Fruit fly (Drosophila melanogaster) whole organism, embryonic: ENCODE measurements around the gene Upf2.

Source experiments
- ATbp ChIP-seq: fragments of 200-800 bp; sonication (Bioruptor generic); optimal IDR thresholded peaks from 2 replicates; lab custom pipeline; 2017; ENCODE audit warnings: missing biosample characterization, mild to moderate bottlenecking, missing genetic modification characterization, missing genetic modification reagents
- Abd-B ChIP-seq: fragments of 200-800 bp; sonication (Bioruptor generic); optimal IDR thresholded peaks from 2 replicates; lab custom pipeline; 2018; ENCODE audit warnings: missing biosample characterization, mild to moderate bottlenecking, missing genetic modification characterization, moderate library complexity
- CG10366 ChIP-seq: fragments of 200-800 bp; sonication (Bioruptor generic); IDR thresholded peaks from 2 replicates; pipeline ENCODE4 v1.3.6; 2022; ENCODE audit warnings: missing biosample characterization, missing genetic modification characterization
- CG10654 ChIP-seq: fragments of 200-800 bp; sonication (Bioruptor generic); optimal IDR thresholded peaks from 2 replicates; lab custom pipeline; 2016; ENCODE audit warnings: missing biosample characterization, missing genetic modification characterization
- CG10959 ChIP-seq: fragments of 200-800 bp; sonication (Bioruptor generic); IDR thresholded peaks from 2 replicates; pipeline ENCODE4 v1.3.6; 2022; ENCODE audit warnings: missing biosample characterization, missing genetic modification characterization
- CG11398 ChIP-seq: fragments of 200-800 bp; sonication (Bioruptor generic); optimal IDR thresholded peaks from 2 replicates; lab custom pipeline; 2016; ENCODE audit warnings: missing biosample characterization, missing genetic modification characterization
- CG12769 ChIP-seq: fragments of 200-800 bp; sonication (Bioruptor generic); optimal IDR thresholded peaks from 2 replicates; lab custom pipeline; 2019; ENCODE audit warnings: missing biosample characterization, mild to moderate bottlenecking, missing genetic modification characterization, moderate library complexity
- CG15514 ChIP-seq: fragments of 200-800 bp; sonication (Bioruptor generic); optimal IDR thresholded peaks from 3 replicates; lab custom pipeline; 2017; ENCODE audit warnings: missing biosample characterization, missing genetic modification characterization, mild to moderate bottlenecking, moderate library complexity, missing genetic modification reagents
- CG18011 ChIP-seq: fragments of 200-800 bp; sonication (Bioruptor generic); optimal IDR thresholded peaks from 2 replicates; lab custom pipeline; 2017; ENCODE audit warnings: missing biosample characterization, missing genetic modification characterization, mild to moderate bottlenecking, moderate library complexity, missing genotype
- CG32532 ChIP-seq: fragments of 200-800 bp; sonication (Bioruptor generic); IDR thresholded peaks from 2 replicates; pipeline ENCODE4 v1.3.6; 2022; ENCODE audit warnings: missing biosample characterization, missing genetic modification characterization
- CG34224 ChIP-seq: fragments of 200-800 bp; sonication (Bioruptor generic); IDR thresholded peaks from 3 replicates; pipeline ENCODE4 v1.3.6; 2022; ENCODE audit warnings: missing biosample characterization, missing genetic modification characterization; ENCODE audit not compliant: partially characterized antibody
- CG4360 ChIP-seq: fragments of 200-800 bp; sonication (Bioruptor generic); IDR thresholded peaks from 2 replicates; pipeline ENCODE4 v1.3.6; 2022; ENCODE audit warnings: missing biosample characterization, missing genetic modification characterization
- CG7271 ChIP-seq: fragments of 200-800 bp; sonication (Bioruptor generic); optimal IDR thresholded peaks from 2 replicates; lab custom pipeline; 2018; ENCODE audit warnings: missing biosample characterization, mild to moderate bottlenecking, missing genetic modification characterization, moderate library complexity
- CG9609 ChIP-seq: fragments of 200-800 bp; sonication (Bioruptor generic); optimal IDR thresholded peaks from 3 replicates; lab custom pipeline; 2016; ENCODE audit warnings: missing biosample characterization, missing genetic modification characterization
- CG9727 ChIP-seq: fragments of 200-800 bp; sonication (Bioruptor generic); optimal IDR thresholded peaks from 3 replicates; lab custom pipeline; 2017; ENCODE audit warnings: missing biosample characterization, mild to moderate bottlenecking, missing genetic modification characterization
- Chrac-16 ChIP-seq: fragments of 200-800 bp; sonication (Bioruptor generic); optimal IDR thresholded peaks from 3 replicates; lab custom pipeline; 2016; ENCODE audit warnings: missing biosample characterization, missing genetic modification characterization
- D ChIP-seq, 2 experiments: fragments of 200-800 bp in 1 of 2; fragments of >200 bp in 1 of 2; sonication (Bioruptor generic) in 1 of 2; optimal IDR thresholded peaks; 2 replicates in 1 of 2; 3 replicates in 1 of 2; lab custom pipeline; 2017; ENCODE audit warnings: mild to moderate bottlenecking in 1 of 2, missing biosample characterization in 1 of 2, missing genetic modification characterization in 1 of 2, missing genetic modification reagents in 1 of 2
- Gug ChIP-seq: fragments of 200-800 bp; sonication (Bioruptor generic); IDR thresholded peaks from 4 replicates; pipeline ENCODE4 v1.3.6; 2022; ENCODE audit warnings: missing biosample characterization, missing genetic modification characterization
- Hmx ChIP-seq: fragments of 200-800 bp; sonication (Bioruptor generic); optimal IDR thresholded peaks from 2 replicates; lab custom pipeline; 2016; ENCODE audit warnings: missing biosample characterization, missing genetic modification characterization
- Hr39 ChIP-seq: fragments of >200 bp; optimal IDR thresholded peaks from 2 replicates; lab custom pipeline; 2017
- Med ChIP-seq: fragments of 200-800 bp; sonication (Bioruptor generic); peaks from one replicate; lab custom pipeline; 2016; ENCODE audit warnings: missing biosample characterization, missing genetic modification characterization, mild to moderate bottlenecking, inconsistent platforms, moderate library complexity
- NFAT ChIP-seq: fragments of 200-800 bp; sonication (Bioruptor generic); IDR thresholded peaks from 2 replicates; pipeline ENCODE4 v1.3.6; 2022; ENCODE audit warnings: missing biosample characterization, missing genetic modification characterization
- Rfx ChIP-seq: fragments of 200-800 bp; sonication (Bioruptor generic); IDR thresholded peaks from 2 replicates; pipeline ENCODE4 v1.3.6; 2022; ENCODE audit warnings: missing biosample characterization, missing genetic modification characterization
- Sox102F ChIP-seq: fragments of 200-800 bp; sonication (Bioruptor generic); optimal IDR thresholded peaks from 2 replicates; lab custom pipeline; 2018; ENCODE audit warnings: missing biosample characterization, mild to moderate bottlenecking, missing genetic modification characterization, moderate library complexity
- Spps ChIP-seq: fragments of 200-800 bp; sonication (Bioruptor generic); optimal IDR thresholded peaks from 2 replicates; lab custom pipeline; 2018; ENCODE audit warnings: missing biosample characterization, mild to moderate bottlenecking, missing genetic modification characterization
- Sry-β ChIP-seq: fragments of 200-800 bp; sonication (Bioruptor generic); optimal IDR thresholded peaks from 2 replicates; lab custom pipeline; 2018; ENCODE audit warnings: missing biosample characterization, mild to moderate bottlenecking, missing genetic modification characterization, moderate library complexity
- ash1 ChIP-seq: fragments of 200-800 bp; sonication (Bioruptor generic); optimal IDR thresholded peaks from 2 replicates; lab custom pipeline; 2018; ENCODE audit warnings: missing biosample characterization, mild to moderate bottlenecking, missing genetic modification characterization
- cad ChIP-seq: fragments of >200 bp; optimal IDR thresholded peaks from 2 replicates; lab custom pipeline; 2017; ENCODE audit warnings: missing biosample characterization, missing genetic modification characterization
- chn ChIP-seq: fragments of 200-800 bp; sonication (Bioruptor generic); optimal IDR thresholded peaks from 2 replicates; lab custom pipeline; 2016; ENCODE audit warnings: missing biosample characterization, missing genetic modification characterization
- crp ChIP-seq, 2 experiments: fragments of 200-800 bp; sonication (Bioruptor generic); optimal IDR thresholded peaks; 2 replicates in 1 of 2; 3 replicates in 1 of 2; lab custom pipeline; 2017; ENCODE audit warnings: missing biosample characterization in 2 of 2, missing genetic modification characterization in 2 of 2, mild to moderate bottlenecking in 1 of 2, moderate library complexity in 1 of 2
- da ChIP-seq: fragments of 200-800 bp; sonication (Bioruptor generic); optimal IDR thresholded peaks from 2 replicates; lab custom pipeline; 2016; ENCODE audit warnings: missing biosample characterization, missing genetic modification characterization
- disco-r ChIP-seq: fragments of 200-800 bp; sonication (Bioruptor generic); optimal IDR thresholded peaks from 2 replicates; lab custom pipeline; 2016; ENCODE audit warnings: missing biosample characterization, missing genetic modification characterization
- dm ChIP-seq: fragments of 200-800 bp; sonication (Bioruptor generic); optimal IDR thresholded peaks from 3 replicates; lab custom pipeline; 2016; ENCODE audit warnings: missing biosample characterization, missing genetic modification characterization
- emc ChIP-seq: fragments of 200-800 bp; sonication (Bioruptor generic); optimal IDR thresholded peaks from 2 replicates; lab custom pipeline; 2016; ENCODE audit warnings: missing biosample characterization, missing genetic modification characterization
- fru ChIP-seq: fragments of >200 bp; optimal IDR thresholded peaks from 2 replicates; lab custom pipeline; 2017
- gro ChIP-seq: fragments of 200-800 bp; sonication (Bioruptor generic); optimal IDR thresholded peaks from 2 replicates; lab custom pipeline; 2016; ENCODE audit warnings: missing biosample characterization, missing genetic modification characterization
- inv ChIP-seq: fragments of 200-800 bp; sonication (Bioruptor generic); IDR thresholded peaks from 2 replicates; pipeline ENCODE4 v1.3.6; 2022; ENCODE audit warnings: missing biosample characterization, missing genetic modification characterization; ENCODE audit not compliant: partially characterized antibody
- kah ChIP-seq: fragments of 200-800 bp; sonication (Bioruptor generic); optimal IDR thresholded peaks from 2 replicates; lab custom pipeline; 2018; ENCODE audit warnings: missing biosample characterization, mild to moderate bottlenecking, missing genetic modification characterization
- nerfin-2 ChIP-seq: fragments of 200-800 bp; sonication (Bioruptor generic); IDR thresholded peaks from 2 replicates; pipeline ENCODE4 v1.3.6; 2022; ENCODE audit warnings: missing biosample characterization, missing genetic modification characterization; ENCODE audit not compliant: partially characterized antibody
- pum ChIP-seq: fragments of 200-800 bp; sonication (Bioruptor generic); optimal IDR thresholded peaks from 2 replicates; lab custom pipeline; 2016; ENCODE audit warnings: missing biosample characterization, missing genetic modification characterization
- sens ChIP-seq: fragments of 200-800 bp; sonication (Bioruptor generic); peaks from one replicate; lab custom pipeline; 2016; ENCODE audit warnings: missing biosample characterization, missing genetic modification characterization
- shn ChIP-seq: fragments of 200-800 bp; sonication (Bioruptor generic); optimal IDR thresholded peaks from 3 replicates; lab custom pipeline; 2016; ENCODE audit warnings: missing biosample characterization, missing genetic modification characterization
- so ChIP-seq: fragments of 200-800 bp; sonication (Bioruptor generic); IDR thresholded peaks from 3 replicates; pipeline ENCODE4 v1.3.6; 2022; ENCODE audit warnings: missing biosample characterization, missing genetic modification characterization
- tap ChIP-seq: fragments of 200-800 bp; optimal IDR thresholded peaks from 3 replicates; lab custom pipeline; 2019; ENCODE audit warnings: missing biosample characterization, mild to moderate bottlenecking, missing genetic modification characterization, moderate library complexity
- tgo ChIP-seq: fragments of 200-800 bp; sonication (Bioruptor generic); IDR thresholded peaks from 3 replicates; pipeline ENCODE4 v1.3.6; 2022; ENCODE audit warnings: missing biosample characterization, missing genetic modification characterization
- trh ChIP-seq: fragments of 200-800 bp; sonication (Bioruptor generic); optimal IDR thresholded peaks from 2 replicates; lab custom pipeline; 2016; ENCODE audit warnings: missing biosample characterization, missing genetic modification characterization
- tx ChIP-seq: fragments of 200-800 bp; sonication (Bioruptor generic); optimal IDR thresholded peaks from 2 replicates; lab custom pipeline; 2016; ENCODE audit warnings: missing biosample characterization, missing genetic modification characterization
- unpg ChIP-seq: fragments of 200-800 bp; sonication (Bioruptor generic); optimal IDR thresholded peaks from 3 replicates; lab custom pipeline; 2018; ENCODE audit warnings: missing biosample characterization, mild to moderate bottlenecking, missing genetic modification characterization, moderate library complexity
- wek ChIP-seq: fragments of 200-800 bp; sonication (Bioruptor generic); optimal IDR thresholded peaks from 3 replicates; lab custom pipeline; 2018; ENCODE audit warnings: missing biosample characterization, mild to moderate bottlenecking, missing genetic modification characterization, moderate library complexity
- zf30C ChIP-seq: fragments of 200-800 bp; sonication (Bioruptor generic); optimal IDR thresholded peaks from 3 replicates; lab custom pipeline; 2018; ENCODE audit warnings: missing biosample characterization, mild to moderate bottlenecking, missing genetic modification characterization

Gene Upf2

DNA sequence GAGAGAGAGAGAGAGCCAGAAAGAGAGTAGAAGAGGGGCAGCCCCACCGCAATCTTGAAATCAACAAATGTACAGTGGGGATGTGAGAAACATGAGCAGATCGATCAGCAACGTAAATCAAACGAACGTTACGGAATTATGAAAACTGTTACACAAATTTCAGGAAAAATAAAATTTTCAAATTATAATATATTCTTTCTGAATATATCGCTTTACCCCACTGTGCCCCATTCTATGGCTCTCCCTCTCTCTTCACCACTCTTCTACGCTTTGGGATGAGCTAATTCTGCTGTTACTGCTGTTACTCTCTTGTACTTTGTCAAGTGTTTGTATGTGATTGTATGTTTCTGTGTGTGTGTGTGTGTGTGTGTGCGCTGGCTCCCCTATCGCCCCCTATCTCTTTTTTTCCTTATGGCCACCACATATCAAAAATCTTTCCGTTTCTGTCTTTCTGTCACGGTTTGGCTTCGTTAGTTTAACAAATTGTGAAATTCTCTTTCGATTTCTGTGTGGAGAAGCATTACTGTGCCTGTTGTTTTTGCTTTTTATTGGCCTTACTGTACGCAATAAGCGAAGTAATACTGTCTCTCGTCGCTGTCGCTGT lies 15.9 kb upstream of the Upf2 start (continued):
- TF ChIP-seq so (GFP tag; lab: Robert Waterston, UW), result peak; percentile 99
- peak; percentile 99 for TF ChIP-seq Rfx (GFP tag; lab: Robert Waterston, UW)
- peak; percentile 83 for TF ChIP-seq tx (GFP tag; lab: Kevin White, UChicago)
- TF ChIP-seq CG7271 (tag; lab: Kevin White, UChicago), result peak; percentile 71
- peak; percentile 98 for TF ChIP-seq NFAT (GFP tag; lab: Robert Waterston, UW)
- TF ChIP-seq Hr39 (lab: Kevin White, UChicago), result no peak
- 0 out of 2 replicates have a peak, but pooled peaks have one; percentile 35 for TF ChIP-seq inv (GFP tag; lab: Robert Waterston, UW)
- peak; percentile 73 for TF ChIP-seq shn (GFP tag; lab: Kevin White, UChicago)
- TF ChIP-seq CG10366 (GFP tag; lab: Robert Waterston, UW), result peak; percentile 99
- TF ChIP-seq CG32532, result peak; percentile 99
- TF ChIP-seq wek, result peak; percentile 78
- TF ChIP-seq fru (lab: Kevin White, UChicago), result no peak
- no peak for TF ChIP-seq zf30C (GFP tag; lab: Kevin White, UChicago)
- peak; percentile 98 for TF ChIP-seq Med (GFP tag; lab: Kevin White, UChicago)
- TF ChIP-seq disco-r, result peak; percentile 67
- peak; percentile 99 for TF ChIP-seq tgo
- no peak for TF ChIP-seq Sry-β (GFP tag; lab: Kevin White, UChicago)
- peak; percentile 96 for TF ChIP-seq tap (tag; lab: Kevin White, UChicago)
- peak in 1 of 2 experiments; percentile 71 for TF ChIP-seq crp (GFP tag; optimal IDR thresholded peaks at IDR 0.05; lab: Kevin White, UChicago)
- peak; percentile 96 for TF ChIP-seq CG9727 (GFP tag; lab: Kevin White, UChicago)
- peak; percentile 77 for TF ChIP-seq Hmx (GFP tag; lab: Kevin White, UChicago)
- TF ChIP-seq Abd-B (GFP tag; lab: Kevin White, UChicago), result peak; percentile 89
- peak; percentile 76 for TF ChIP-seq ash1 (GFP tag; lab: Kevin White, UChicago)
- peak; percentile 94 for TF ChIP-seq Chrac-16
- no peak; the same call in 1 of the 2 replicates for TF ChIP-seq nerfin-2 (GFP tag; lab: Robert Waterston, UW)
- TF ChIP-seq emc (GFP tag; lab: Kevin White, UChicago), result peak; percentile 79
- peak; percentile 95 for TF ChIP-seq CG10959 (GFP tag; lab: Robert Waterston, UW)
- peak; percentile 87 for TF ChIP-seq CG18011 (GFP tag; lab: Kevin White, UChicago)
- peak; percentile 91 for TF ChIP-seq CG10654 (GFP tag; lab: Kevin White, UChicago)
- no peak for TF ChIP-seq D (optimal IDR thresholded peaks at IDR 0.05; lab: Kevin White, UChicago)
- peak; percentile 93 for TF ChIP-seq D (GFP tag; optimal IDR thresholded peaks at IDR 0.05; lab: Kevin White, UChicago)
- peak; percentile 97 for TF ChIP-seq ATbp
- peak; percentile 90 for TF ChIP-seq trh (GFP tag; lab: Kevin White, UChicago)
- TF ChIP-seq CG15514 (GFP tag; lab: Kevin White, UChicago), result peak; percentile 93
- peak; percentile 80 for TF ChIP-seq pum
- TF ChIP-seq CG9609, result peak; percentile 87
- TF ChIP-seq CG11398 (GFP tag; lab: Kevin White, UChicago), result peak; percentile 37
- peak; percentile 73 for TF ChIP-seq CG4360
- TF ChIP-seq chn, result peak; percentile 89
- peak; percentile 98 for TF ChIP-seq sens (GFP tag; lab: Kevin White, UChicago)
- TF ChIP-seq kah, result peak; percentile 84
- peak; percentile 96 for TF ChIP-seq Gug (GFP tag; lab: Robert Waterston, UW)
- peak; percentile 88 for TF ChIP-seq Spps
- TF ChIP-seq da, result peak; percentile 58
- TF ChIP-seq gro (GFP tag; lab: Kevin White, UChicago), result peak; percentile 90
- TF ChIP-seq Sox102F (GFP tag; lab: Kevin White, UChicago), result peak; percentile 97
- TF ChIP-seq dm, result peak; percentile 70
- peak; percentile 98 for TF ChIP-seq unpg (GFP tag; lab: Kevin White, UChicago)
- peak; percentile 97 for TF ChIP-seq CG12769 (tag; lab: Kevin White, UChicago)
- TF ChIP-seq CG34224 (GFP tag; lab: Robert Waterston, UW), result peak; percentile 67; the same call in 2 of the 3 replicates
- TF ChIP-seq cad (GFP tag; lab: Kevin White, UChicago), result no peak
